Fruit fly (Drosophila melanogaster): ENCODE data around the gene CG4653.

Gene CG4653

dm6 chrX:16689339-16689738 lies 14.5 kb upstream of the CG4653 start:
- no peak for TF ChIP-seq noc (tag; optimal IDR thresholded peaks at IDR 0.05)

dm6 chrX:16689966-16690365 lies 13.9 kb upstream of the CG4653 start:
- TF ChIP-seq noc (tag; optimal IDR thresholded peaks at IDR 0.05): no peak

- no peak for TF ChIP-seq noc (tag; optimal IDR thresholded peaks at IDR 0.05)
Measured at dm6 chrX:16690499-16690898, 13.4 kb upstream of the CG4653 start.

- no peak for TF ChIP-seq noc (tag; optimal IDR thresholded peaks at IDR 0.05)
Measured at dm6 chrX:16691440-16691839, 12.4 kb upstream of the CG4653 start.

dm6 chrX:16692325-16692724 lies 11.6 kb upstream of the CG4653 start:
- TF ChIP-seq noc (tag; optimal IDR thresholded peaks at IDR 0.05): peak; percentile 70

- TF ChIP-seq noc (tag; optimal IDR thresholded peaks at IDR 0.05): no peak
Measured at dm6 chrX:16693805-16694387, 10.0 kb upstream of the CG4653 start.

- no peak for TF ChIP-seq noc (tag; optimal IDR thresholded peaks at IDR 0.05)
Measured at dm6 chrX:16694477-16694876, 9.4 kb upstream of the CG4653 start.

- no peak for TF ChIP-seq noc (tag; optimal IDR thresholded peaks at IDR 0.05)
Measured at dm6 chrX:16694959-16695358, 8.9 kb upstream of the CG4653 start, which contains the start of gene Septin4. Gene Septin4 (minus strand): TSS chrX:16695173.

- TF ChIP-seq noc (tag; optimal IDR thresholded peaks at IDR 0.05): no peak
Measured at dm6 chrX:16695658-16696181, 8.2 kb upstream of the CG4653 start, which contains the start of gene CG4678. Gene CG4678 (plus strand): TSS chrX:16696131.

dm6 chrX:16696614-16697519 lies 7.0 kb upstream of the CG4653 start:
- no peak for TF ChIP-seq noc (tag; optimal IDR thresholded peaks at IDR 0.05)

- TF ChIP-seq noc (tag; optimal IDR thresholded peaks at IDR 0.05): no peak
Measured at dm6 chrX:16697882-16698571, 5.9 kb upstream of the CG4653 start.

- no peak for TF ChIP-seq noc (tag; optimal IDR thresholded peaks at IDR 0.05)
Measured at dm6 chrX:16700070-16700469, 3.8 kb upstream of the CG4653 start, which contains the start of gene CG9676. Gene CG9676 (minus strand): TSS chrX:16700170.

- TF ChIP-seq noc (tag; optimal IDR thresholded peaks at IDR 0.05): peak; percentile 8
Measured at dm6 chrX:16701941-16702340, 1.9 kb upstream of the CG4653 start, which contains the start of gene sphe. Gene sphe (minus strand): TSS chrX:16701972.

dm6 chrX:16706774-16707173 lies 2.9 kb downstream of the CG4653 start, which contains the start of gene CG9672:
Gene CG9672 (minus strand): TSS chrX:16706874.
- no peak for TF ChIP-seq noc (tag; optimal IDR thresholded peaks at IDR 0.05)

- no peak for TF ChIP-seq noc (tag; optimal IDR thresholded peaks at IDR 0.05)
Measured at dm6 chrX:16711003-16711402, 7.1 kb downstream of the CG4653 start, which contains the start of gene CG13008. Gene CG13008 (plus strand): TSS chrX:16711303.

dm6 chrX:16716649-16717048 lies 12.8 kb downstream of the CG4653 start:
- no peak for TF ChIP-seq noc (tag; optimal IDR thresholded peaks at IDR 0.05)

Measured in whole organism, larva.